Worm (Caenorhabditis elegans) whole organism, L1 larva: Measurements from ENCODE around the gene F59B1.2.
A peak's percentile ranks its signal among the peaks of the same experiment; 100 is the strongest.

Experiments
- ama-1 ChIP-seq: fragments of 150-350 bp; optimal IDR thresholded peaks from 2 replicates; lab custom pipeline; 2014
- blmp-1 ChIP-seq: fragments of 150-350 bp; optimal IDR thresholded peaks from 2 replicates; lab custom pipeline; 2014; ENCODE audit warnings: missing biosample characterization, missing genetic modification characterization
- egl-27 ChIP-seq, 2 experiments: fragments of 150-350 bp in 1 of 2; sonication (generic microtip); optimal IDR thresholded peaks; 3 replicates each; lab custom pipeline; 2017 to 2018; ENCODE audit warnings: missing biosample characterization in 2 of 2, missing genetic modification characterization in 2 of 2, missing genetic modification reagents in 2 of 2
- hlh-4 ChIP-seq: sonication (generic microtip); optimal IDR thresholded peaks from 2 replicates; lab custom pipeline; 2016; ENCODE audit warnings: mild to moderate bottlenecking, missing genetic modification characterization, missing compliant biosample characterization
- lin-15B ChIP-seq: fragments of 150-350 bp; sonication (generic microtip); optimal IDR thresholded peaks from 3 replicates; lab custom pipeline; 2014; ENCODE audit warnings: missing biosample characterization, missing genetic modification characterization
- lin-35 ChIP-seq, 2 experiments: fragments of 150-350 bp; optimal IDR thresholded peaks; 2 replicates each; lab custom pipeline; 2014; ENCODE audit warnings: missing biosample characterization in 2 of 2, missing genetic modification characterization in 2 of 2, missing genetic modification reagents in 2 of 2
- lsy-2 ChIP-seq, 2 experiments: fragments of 150-350 bp; optimal IDR thresholded peaks; 2 replicates each; lab custom pipeline; 2014; ENCODE audit warnings: missing biosample characterization in 2 of 2, missing genetic modification characterization in 2 of 2
- nhr-28 ChIP-seq: fragments of 150-350 bp; optimal IDR thresholded peaks from 2 replicates; lab custom pipeline; 2014; ENCODE audit warnings: missing biosample characterization, missing genetic modification characterization
- pag-3 ChIP-seq: sonication (generic microtip); optimal IDR thresholded peaks from 2 replicates; lab custom pipeline; 2017; ENCODE audit warnings: missing genetic modification characterization, mild to moderate bottlenecking, missing compliant biosample characterization, antibody characterized with exemption, borderline replicate concordance; ENCODE audit not compliant: insufficient read depth
- pqm-1 ChIP-seq: sonication (generic microtip); optimal IDR thresholded peaks from 3 replicates; lab custom pipeline; 2017; ENCODE audit warnings: missing biosample characterization, missing genetic modification characterization
- skn-1 ChIP-seq: fragments of 150-350 bp; optimal IDR thresholded peaks from 2 replicates; lab custom pipeline; 2014; ENCODE audit warnings: missing biosample characterization, missing genetic modification characterization
- sptf-1 ChIP-seq: fragments of 150-350 bp; optimal IDR thresholded peaks from 2 replicates; lab custom pipeline; 2014; ENCODE audit warnings: missing biosample characterization, missing genetic modification characterization
- zag-1 ChIP-seq: fragments of 150-350 bp; optimal IDR thresholded peaks from 2 replicates; lab custom pipeline; 2014; ENCODE audit warnings: missing biosample characterization, missing genetic modification characterization

DNA sequence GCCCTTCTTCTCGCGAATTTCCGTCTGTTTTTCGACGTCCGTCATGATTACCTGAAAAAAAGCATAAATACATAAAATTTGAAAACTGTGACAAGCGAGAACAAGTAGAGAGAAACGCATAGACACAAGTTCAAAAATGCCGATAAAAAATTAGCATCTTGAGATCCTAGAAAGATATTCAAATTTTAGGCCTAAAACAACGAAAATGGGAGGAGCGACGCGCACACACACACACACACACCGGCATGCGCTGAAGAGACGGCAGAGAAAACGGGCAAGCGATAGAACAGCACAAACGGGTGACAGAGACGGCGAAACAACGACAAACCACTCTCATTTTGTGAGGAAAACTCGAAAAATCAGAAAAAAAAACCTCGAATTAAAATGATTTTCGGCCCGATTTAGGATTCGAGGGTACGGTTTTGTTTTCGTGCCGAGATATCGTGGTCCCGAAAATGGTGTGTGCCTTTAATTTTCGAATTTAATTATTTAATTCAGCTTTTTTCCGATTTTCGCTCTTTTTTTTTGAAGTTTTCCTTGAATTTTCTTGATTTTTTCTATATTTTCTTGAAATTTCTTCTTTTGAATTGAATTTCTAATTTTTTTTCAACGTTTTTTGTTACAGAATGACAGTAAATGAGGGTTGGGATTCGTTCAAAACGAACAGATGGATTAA lies 47.0 kb upstream of the F59B1.2 start, which contains the start of the genes rpl-11.1 and T22F3.2:
- TF ChIP-seq pag-3 (no peak), nhr-28 (no peak), ama-1 (lab: Kevin White, UChicago) (no peak), lsy-2 (tag; optimal IDR thresholded peaks at IDR 0.05; lab: Kevin White, UChicago) (peak in 1 of 2 experiments; percentile 30), sptf-1 (tag; lab: Kevin White, UChicago) (no peak), zag-1 (tag; lab: Kevin White, UChicago) (no peak), hlh-4 (no peak), lin-35 (GFP tag; optimal IDR thresholded peaks at IDR 0.05; lab: Kevin White, UChicago) (peak in 1 of 2 experiments; percentile 35), blmp-1 (no peak), egl-27 (tag; optimal IDR thresholded peaks at IDR 0.05; lab: Kevin White, UChicago) (no peak), lin-15B (tag; lab: Kevin White, UChicago) (no peak), pqm-1 (tag; lab: Kevin White, UChicago) (no peak), skn-1 (tag; lab: Kevin White, UChicago) (no peak)
